Worm (Caenorhabditis elegans) whole organism, mixed stage, embryonic: ENCODE results near the gene Y32G9A.5.

Source experiments
- ceh-43 ChIP-seq: fragments of 200-800 bp; sonication (Bioruptor generic); optimal IDR thresholded peaks from 2 replicates; lab custom pipeline; 2018; ENCODE audit warnings: mild to moderate bottlenecking, missing genetic modification characterization, moderate library complexity, missing compliant biosample characterization
- elt-3 ChIP-seq: fragments of 150-350 bp; optimal IDR thresholded peaks from 2 replicates; lab custom pipeline; 2014; ENCODE audit warnings: missing biosample characterization, missing genetic modification characterization
- lin-13 ChIP-seq: fragments of 150-350 bp; optimal IDR thresholded peaks from 2 replicates; lab custom pipeline; 2014; ENCODE audit warnings: missing biosample characterization, missing genetic modification characterization
- lsy-2 ChIP-seq: fragments of 150-350 bp; optimal IDR thresholded peaks from 2 replicates; lab custom pipeline; 2014; ENCODE audit warnings: missing biosample characterization, missing genetic modification characterization
- mls-2 ChIP-seq: sonication (generic microtip); optimal IDR thresholded peaks from 2 replicates; lab custom pipeline; 2016; ENCODE audit warnings: mild to moderate bottlenecking, missing genetic modification characterization, moderate library complexity, missing compliant biosample characterization
- nhr-12 ChIP-seq: fragments of 150-350 bp; optimal IDR thresholded peaks from 2 replicates; lab custom pipeline; 2014; ENCODE audit warnings: missing biosample characterization, missing genetic modification characterization
- pha-4 ChIP-seq: fragments of 150-350 bp; optimal IDR thresholded peaks from 2 replicates; lab custom pipeline; 2018; ENCODE audit warnings: missing biosample characterization, missing genetic modification reagents, missing genetic modification characterization
- sptf-1 ChIP-seq: sonication (generic microtip); optimal IDR thresholded peaks from 2 replicates; lab custom pipeline; 2017; ENCODE audit warnings: mild to moderate bottlenecking, missing genetic modification characterization, moderate library complexity, missing compliant biosample characterization
- unc-39 ChIP-seq: fragments of 150-350 bp; optimal IDR thresholded peaks from 2 replicates; lab custom pipeline; 2014; ENCODE audit warnings: missing biosample characterization, missing genetic modification characterization
- unc-62 ChIP-seq: fragments of 150-350 bp; optimal IDR thresholded peaks from 2 replicates; lab custom pipeline; 2014; ENCODE audit warnings: missing biosample characterization, missing genetic modification reagents, missing genetic modification characterization

DNA sequence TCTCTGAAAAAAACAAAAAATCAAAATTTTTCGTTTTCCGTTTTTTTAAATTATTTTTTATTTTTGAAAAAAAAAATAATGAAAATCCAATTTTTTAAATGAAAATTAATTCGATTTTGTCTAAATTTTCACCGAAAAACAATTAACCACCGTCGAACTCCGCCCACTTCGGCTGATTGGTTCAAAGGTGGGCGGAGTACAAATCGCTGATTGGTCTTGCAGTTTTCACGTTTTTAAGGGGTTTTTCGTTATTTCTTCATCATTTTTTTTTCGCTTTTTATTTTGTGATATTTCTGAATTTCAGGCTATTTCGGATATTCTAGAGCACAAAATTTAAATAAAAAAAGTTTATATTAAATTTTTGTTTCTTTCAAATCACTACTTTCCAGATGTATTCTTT is 42.5 kb upstream of the Y32G9A.5 start:
- TF ChIP-seq lsy-2 (tag; lab: Kevin White, UChicago), result no peak
- no peak for TF ChIP-seq lin-13 (tag; lab: Kevin White, UChicago)
- no peak for TF ChIP-seq pha-4 (tag; lab: Kevin White, UChicago)
- no peak for TF ChIP-seq ceh-43
- TF ChIP-seq elt-3 (tag; lab: Kevin White, UChicago), result no peak
- TF ChIP-seq unc-62, result no peak
- TF ChIP-seq unc-39 (tag; lab: Kevin White, UChicago), result no peak
- TF ChIP-seq nhr-12 (tag; lab: Kevin White, UChicago), result no peak
- TF ChIP-seq mls-2 (tag; lab: Kevin White, UChicago), result no peak
- no peak for TF ChIP-seq sptf-1 (tag; lab: Kevin White, UChicago)
